Worm (Caenorhabditis elegans) whole organism, late embryonic: Measurements from ENCODE around the gene srg-11.

ENCODE experiments used
- gmeb-2 ChIP-seq: sonication (generic microtip); optimal IDR thresholded peaks from 2 replicates; lab custom pipeline; 2016; ENCODE audit warnings: missing genetic modification characterization, inconsistent platforms, missing compliant biosample characterization
- nfya-1 ChIP-seq: sonication (generic microtip); optimal IDR thresholded peaks from 2 replicates; lab custom pipeline; 2017; ENCODE audit warnings: missing genetic modification characterization, mild to moderate bottlenecking, missing compliant biosample characterization, antibody characterized with exemption, moderate library complexity
- tbx-7 ChIP-seq: sonication (generic microtip); optimal IDR thresholded peaks from 2 replicates; lab custom pipeline; 2016; ENCODE audit warnings: missing genotype, missing genetic modification characterization, missing compliant biosample characterization

DNA sequence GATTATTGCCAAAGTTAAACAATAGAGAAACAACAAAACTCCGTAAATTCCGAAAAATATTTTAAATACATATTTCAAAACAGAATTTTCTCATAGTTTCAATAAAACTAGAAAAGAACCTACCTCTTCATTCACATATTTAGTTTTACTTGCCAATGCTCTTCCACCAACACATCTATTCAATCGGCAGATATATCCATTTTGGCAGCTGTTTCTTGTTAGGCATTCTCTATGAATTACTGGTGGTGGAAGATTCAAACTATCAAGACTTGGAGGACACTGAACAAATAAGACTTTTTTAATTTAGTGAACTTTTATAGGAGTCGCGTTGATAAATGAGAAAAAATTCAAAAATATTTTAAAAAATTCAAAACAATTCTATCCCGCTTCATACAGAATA lies 32.5 kb upstream of the srg-11 start:
- TF ChIP-seq tbx-7 (no peak), nfya-1 (tag; lab: Kevin White, UChicago) (no peak), gmeb-2 (tag; lab: Kevin White, UChicago) (no peak)
